Worm (Caenorhabditis elegans) whole organism, L4 larva: ENCODE results near the gene vit-6.
A peak's percentile ranks its signal among the peaks of the same experiment; 100 is the strongest.

Experiments
- F10B5.3 ChIP-seq: sonication (generic microtip); optimal IDR thresholded peaks from 2 replicates; lab custom pipeline; 2016; ENCODE audit warnings: mild to moderate bottlenecking, missing genetic modification characterization, missing compliant biosample characterization
- F26F4.8 ChIP-seq: fragments of 200-800 bp; sonication (Bioruptor generic); conservative IDR thresholded peaks from 2 replicates; pipeline ENCODE4 v1.3.6; 2022; ENCODE audit warnings: missing genetic modification characterization, missing compliant biosample characterization
- F37D6.2 ChIP-seq: sonication (generic microtip); optimal IDR thresholded peaks from 2 replicates; lab custom pipeline; 2016; ENCODE audit warnings: mild to moderate bottlenecking, missing genetic modification characterization, missing compliant biosample characterization
- F49E8.2 ChIP-seq: sonication (generic microtip); optimal IDR thresholded peaks from 2 replicates; lab custom pipeline; 2016; ENCODE audit warnings: missing compliant biosample characterization, mild to moderate bottlenecking, missing genetic modification characterization, borderline replicate concordance
- T20F7.1 ChIP-seq: fragments of 200-800 bp; sonication (Bioruptor generic); optimal IDR thresholded peaks from 2 replicates; lab custom pipeline; 2018; ENCODE audit warnings: mild to moderate bottlenecking, missing genetic modification characterization, missing compliant biosample characterization
- Y48G9A.11 ChIP-seq: fragments of 200-800 bp; sonication (Bioruptor generic); IDR thresholded peaks from 2 replicates; pipeline ENCODE4 v1.3.6; 2022; ENCODE audit warnings: missing genetic modification reagents, missing genetic modification characterization, missing compliant biosample characterization
- Y5F2A.4 ChIP-seq: fragments of 200-800 bp; sonication (Bioruptor generic); optimal IDR thresholded peaks from 2 replicates; lab custom pipeline; 2018; ENCODE audit warnings: mild to moderate bottlenecking, missing genetic modification characterization, missing compliant biosample characterization
- aha-1 ChIP-seq: fragments of 150-350 bp; peaks from one replicate; lab custom pipeline; 2014; ENCODE audit warnings: missing biosample characterization, missing genetic modification characterization
- ceh-20 ChIP-seq: fragments of 200-800 bp; sonication (Bioruptor generic); IDR thresholded peaks from 2 replicates; pipeline ENCODE4 v1.3.6; 2022; ENCODE audit warnings: missing genetic modification reagents, missing genetic modification characterization, missing compliant biosample characterization
- ceh-44 ChIP-seq: fragments of 200-800 bp; sonication (Bioruptor generic); IDR thresholded peaks from 2 replicates; pipeline ENCODE4 v1.3.6; 2022; ENCODE audit warnings: missing genetic modification reagents, missing genetic modification characterization, missing compliant biosample characterization
- ceh-82 ChIP-seq: sonication (generic microtip); optimal IDR thresholded peaks from 2 replicates; lab custom pipeline; 2017; ENCODE audit warnings: missing biosample characterization, missing genetic modification characterization
- ces-1 ChIP-seq: fragments of 150-350 bp; sonication (generic microtip); optimal IDR thresholded peaks from 4 replicates; lab custom pipeline; 2014; ENCODE audit warnings: missing biosample characterization, missing genetic modification reagents, missing genetic modification characterization
- daf-12 ChIP-seq: fragments of 150-350 bp; optimal IDR thresholded peaks from 2 replicates; lab custom pipeline; 2014; ENCODE audit warnings: missing biosample characterization, missing genetic modification reagents, missing genetic modification characterization
- dmd-6 ChIP-seq: fragments of 200-800 bp; sonication (Bioruptor generic); IDR thresholded peaks from 2 replicates; pipeline ENCODE4 v1.3.6; 2022; ENCODE audit warnings: missing genetic modification reagents, missing genetic modification characterization, missing compliant biosample characterization
- dmd-8 ChIP-seq: fragments of 200-800 bp; sonication (Bioruptor generic); IDR thresholded peaks from 2 replicates; pipeline ENCODE4 v1.3.6; 2022; ENCODE audit warnings: missing genetic modification characterization, missing compliant biosample characterization
- dve-1 ChIP-seq: sonication (generic microtip); optimal IDR thresholded peaks from 2 replicates; lab custom pipeline; 2017; ENCODE audit warnings: antibody characterized with exemption, mild to moderate bottlenecking, missing genetic modification characterization, missing compliant biosample characterization; ENCODE audit not compliant: insufficient read depth
- egl-27 ChIP-seq: sonication (generic microtip); optimal IDR thresholded peaks from 3 replicates; lab custom pipeline; 2017; ENCODE audit warnings: missing biosample characterization, missing genetic modification reagents, missing genetic modification characterization
- fos-1 ChIP-seq: fragments of 150-350 bp; optimal IDR thresholded peaks from 2 replicates; lab custom pipeline; 2014; ENCODE audit warnings: missing biosample characterization, missing genetic modification characterization
- hlh-11 ChIP-seq: fragments of 200-800 bp; sonication (Bioruptor generic); optimal IDR thresholded peaks from 2 replicates; lab custom pipeline; 2018; ENCODE audit warnings: mild to moderate bottlenecking, missing genetic modification characterization, missing compliant biosample characterization
- hmg-1.1 ChIP-seq: fragments of 200-800 bp; sonication (Bioruptor generic); IDR thresholded peaks from 2 replicates; pipeline ENCODE4 v1.3.6; 2022; ENCODE audit warnings: missing genetic modification reagents, missing genetic modification characterization, missing compliant biosample characterization
- lim-7 ChIP-seq: fragments of 200-800 bp; sonication (Bioruptor generic); IDR thresholded peaks from 2 replicates; pipeline ENCODE4 v1.3.6; 2022; ENCODE audit warnings: missing genetic modification characterization, missing compliant biosample characterization
- lin-1 ChIP-seq: fragments of 200-800 bp; sonication (Bioruptor generic); IDR thresholded peaks from 2 replicates; pipeline ENCODE4 v1.3.6; 2022; ENCODE audit warnings: missing genetic modification reagents, missing genetic modification characterization, missing compliant biosample characterization
- lin-15B ChIP-seq: fragments of 150-350 bp; sonication (generic microtip); optimal IDR thresholded peaks from 3 replicates; lab custom pipeline; 2014; ENCODE audit warnings: missing biosample characterization, missing genetic modification characterization
- lin-38 ChIP-seq: fragments of 200-800 bp; sonication (Bioruptor generic); IDR thresholded peaks from 2 replicates; pipeline ENCODE4 v1.3.6; 2022; ENCODE audit warnings: missing genetic modification reagents, missing genetic modification characterization, missing compliant biosample characterization
- lin-39 ChIP-seq: fragments of 150-350 bp; optimal IDR thresholded peaks from 2 replicates; lab custom pipeline; 2014; ENCODE audit warnings: missing biosample characterization, missing genetic modification reagents, missing genetic modification characterization
- mdl-1 ChIP-seq, 2 experiments: fragments of 150-350 bp in 1 of 2; sonication (generic microtip) in 1 of 2; optimal IDR thresholded peaks; 2 replicates each; lab custom pipeline; 2014 to 2017; ENCODE audit warnings: missing biosample characterization in 2 of 2, missing genetic modification characterization in 2 of 2
- mep-1 ChIP-seq: fragments of 150-350 bp; sonication (generic microtip); optimal IDR thresholded peaks from 3 replicates; lab custom pipeline; 2014; ENCODE audit warnings: missing biosample characterization, missing genetic modification characterization
- mxl-2 ChIP-seq: fragments of 200-800 bp; sonication (Bioruptor generic); conservative IDR thresholded peaks from 2 replicates; pipeline ENCODE4 v1.3.6; 2022; ENCODE audit warnings: missing genetic modification reagents, missing genetic modification characterization, missing compliant biosample characterization
- nhr-111 ChIP-seq: fragments of 200-800 bp; sonication (Bioruptor generic); optimal IDR thresholded peaks from 2 replicates; lab custom pipeline; 2018; ENCODE audit warnings: mild to moderate bottlenecking, missing genetic modification characterization, missing compliant biosample characterization
- nhr-25 ChIP-seq: sonication (generic microtip); optimal IDR thresholded peaks from 2 replicates; lab custom pipeline; 2017; ENCODE audit warnings: missing genetic modification characterization, mild to moderate bottlenecking, missing compliant biosample characterization, antibody characterized with exemption, moderate library complexity, borderline replicate concordance; ENCODE audit not compliant: insufficient read depth
- nhr-28 ChIP-seq: fragments of 150-350 bp; optimal IDR thresholded peaks from 2 replicates; lab custom pipeline; 2014; ENCODE audit warnings: missing biosample characterization, missing genetic modification characterization
- nhr-48 ChIP-seq: sonication (generic microtip); optimal IDR thresholded peaks from 2 replicates; lab custom pipeline; 2016; ENCODE audit warnings: mild to moderate bottlenecking, missing genetic modification characterization, missing compliant biosample characterization
- nhr-6 ChIP-seq: fragments of 150-350 bp; optimal IDR thresholded peaks from 2 replicates; lab custom pipeline; 2014; ENCODE audit warnings: missing biosample characterization, missing genetic modification characterization
- nhr-76 ChIP-seq: fragments of 150-350 bp; optimal IDR thresholded peaks from 2 replicates; lab custom pipeline; 2014; ENCODE audit warnings: missing biosample characterization, missing genetic modification characterization
- nhr-77 ChIP-seq: fragments of 150-350 bp; optimal IDR thresholded peaks from 2 replicates; lab custom pipeline; 2014; ENCODE audit warnings: missing biosample characterization, missing genetic modification characterization
- php-3 ChIP-seq: fragments of 200-800 bp; sonication (Bioruptor generic); IDR thresholded peaks from 2 replicates; pipeline ENCODE4 v1.3.6; 2022; ENCODE audit warnings: missing genetic modification reagents, missing genetic modification characterization, missing compliant biosample characterization
- pqm-1 ChIP-seq: sonication (generic microtip); optimal IDR thresholded peaks from 2 replicates; lab custom pipeline; 2017; ENCODE audit warnings: missing biosample characterization, missing genetic modification characterization
- saeg-2 ChIP-seq: fragments of 200-800 bp; sonication (Bioruptor generic); IDR thresholded peaks from 2 replicates; pipeline ENCODE4 v1.3.6; 2022; ENCODE audit warnings: missing genetic modification reagents, missing genetic modification characterization, missing compliant biosample characterization
- skn-1 ChIP-seq: fragments of 150-350 bp; optimal IDR thresholded peaks from 2 replicates; lab custom pipeline; 2014; ENCODE audit warnings: missing biosample characterization, missing genetic modification characterization
- spr-3 ChIP-seq: fragments of 200-800 bp; sonication (Bioruptor generic); optimal IDR thresholded peaks from 2 replicates; lab custom pipeline; 2018; ENCODE audit warnings: mild to moderate bottlenecking, missing genetic modification characterization, missing compliant biosample characterization
- unc-39 ChIP-seq: sonication (generic microtip); optimal IDR thresholded peaks from 2 replicates; lab custom pipeline; 2017; ENCODE audit warnings: missing biosample characterization, missing genetic modification characterization
- vab-7 ChIP-seq: fragments of 200-800 bp; sonication (Bioruptor generic); IDR thresholded peaks from 2 replicates; pipeline ENCODE4 v1.3.6; 2022; ENCODE audit warnings: missing genetic modification reagents, missing genetic modification characterization, missing compliant biosample characterization
- zag-1 ChIP-seq: fragments of 150-350 bp; optimal IDR thresholded peaks from 2 replicates; lab custom pipeline; 2014; ENCODE audit warnings: missing biosample characterization, missing genetic modification characterization
- zip-2 ChIP-seq: fragments of 150-350 bp; optimal IDR thresholded peaks from 2 replicates; lab custom pipeline; 2014; ENCODE audit warnings: missing biosample characterization, missing genetic modification characterization

The vit-6 gene

DNA sequence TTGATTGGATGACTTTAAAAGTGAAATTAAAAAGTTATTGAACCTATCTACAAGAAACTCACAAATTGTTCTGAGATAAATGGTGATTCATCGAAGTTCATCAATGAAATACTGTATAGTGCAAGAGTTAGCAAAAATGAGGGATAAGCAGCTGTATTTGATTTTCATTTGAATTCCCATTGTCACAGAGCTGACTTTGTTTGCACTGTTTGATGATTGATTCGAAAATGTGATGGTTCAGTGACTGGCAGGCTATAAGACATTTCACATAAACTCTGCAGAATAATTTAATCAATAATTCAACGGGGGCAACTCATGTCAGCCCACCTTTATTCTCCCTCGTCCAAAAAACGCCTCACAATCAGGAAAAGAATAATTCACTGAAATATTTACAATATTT, 17.4 kb upstream of the vit-6 start, which contains the start of gene T09A12.8:
TSS of gene T09A12.8 (minus strand) at position 101 of the 400 bp plus-strand sequence.
- TF ChIP-seq ceh-20 (no peak), dve-1 (tag; lab: Kevin White, UChicago) (no peak), unc-39 (tag; lab: Kevin White, UChicago) (no peak), zip-2 (no peak), nhr-25 (tag; lab: Kevin White, UChicago) (no peak), nhr-28 (tag; lab: Kevin White, UChicago) (no peak), fos-1 (tag; lab: Kevin White, UChicago) (no peak), F49E8.2 (no peak)

DNA sequence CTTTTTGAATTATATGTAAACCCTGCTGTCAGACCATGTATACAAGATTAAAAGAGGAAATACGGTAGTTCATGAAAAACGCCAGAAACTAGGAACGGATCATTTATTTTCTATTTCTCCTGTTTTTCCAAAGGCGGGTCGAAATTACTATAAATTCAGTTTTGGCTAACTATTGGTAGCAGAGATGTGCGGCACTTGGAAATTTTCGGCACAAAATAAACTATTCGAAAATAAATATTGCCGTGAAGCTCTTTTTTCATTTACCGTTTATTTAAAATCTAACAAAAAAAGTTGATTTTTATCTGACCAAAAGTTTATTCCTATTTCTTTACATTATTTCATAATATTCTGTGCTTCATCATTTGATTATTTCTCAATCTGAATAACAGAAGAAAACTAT, 16.8 kb upstream of the vit-6 start, which contains the start of gene T09A12.1:
TSS of gene T09A12.1 (plus strand) at position 301 of the 400 bp plus-strand sequence.
- no peak for TF ChIP-seq nhr-48
- no peak for TF ChIP-seq daf-12 (tag; lab: Kevin White, UChicago)
- no peak for TF ChIP-seq lin-1 (GFP tag; lab: Robert Waterston, UW)
- no peak for TF ChIP-seq F26F4.8 (GFP tag; lab: Robert Waterston, UW)

DNA sequence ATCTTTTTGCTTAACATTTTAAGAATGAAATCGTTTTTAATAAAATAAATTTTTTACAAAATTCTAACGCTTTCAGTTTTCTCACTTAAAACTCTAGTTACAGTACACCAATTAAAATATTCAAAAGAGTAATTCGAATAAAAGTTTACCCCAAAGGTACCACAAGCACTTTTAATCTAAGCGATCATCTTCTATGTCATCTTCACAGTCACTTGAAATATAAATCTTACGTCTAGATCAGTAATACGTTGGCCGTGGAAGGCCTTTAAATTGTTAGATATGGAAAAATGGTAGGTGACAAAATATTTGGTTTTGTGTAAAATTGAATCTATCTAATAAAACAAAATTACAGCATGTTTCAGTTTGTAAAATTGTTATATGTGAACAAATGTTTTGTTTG, 13.6 kb upstream of the vit-6 start:
- TF ChIP-seq lin-39 (tag; lab: Kevin White, UChicago) (no peak), ceh-82 (tag; lab: Kevin White, UChicago) (no peak), nhr-6 (no peak), nhr-111 (GFP tag; lab: Kevin White, UChicago) (no peak), aha-1 (peak; percentile 31), zag-1 (no peak), dmd-8 (GFP tag; lab: Robert Waterston, UW) (no peak)

- peak; percentile 38 for TF ChIP-seq nhr-28 (tag; lab: Kevin White, UChicago)
- no peak for TF ChIP-seq ceh-44 (GFP tag; lab: Robert Waterston, UW)
- peak; percentile 29 for TF ChIP-seq pqm-1
- peak; percentile 21 for TF ChIP-seq hlh-11 (tag; lab: Kevin White, UChicago)
- TF ChIP-seq mxl-2: no peak
- peak; percentile 6 for TF ChIP-seq nhr-77 (tag; lab: Kevin White, UChicago)
- TF ChIP-seq mep-1: peak; percentile 26
- peak in 1 of 2 experiments; percentile 45 for TF ChIP-seq mdl-1 (tag; optimal IDR thresholded peaks at IDR 0.05; lab: Kevin White, UChicago)
- TF ChIP-seq saeg-2 (GFP tag; lab: Robert Waterston, UW): no peak
- TF ChIP-seq dmd-6: peak; percentile 75
- peak; percentile 69 for TF ChIP-seq dve-1 (tag; lab: Kevin White, UChicago)
These were observed 9.6 kb upstream of the vit-6 start for ce11 chrIV:8251346-8251745.

- TF ChIP-seq php-3 (GFP tag; lab: Robert Waterston, UW) (peak; percentile 84), hmg-1.1 (GFP tag; lab: Robert Waterston, UW) (peak; percentile 86), ceh-20 (peak; percentile 81; the same call in 1 of the 2 replicates), lim-7 (no peak; the same call in 1 of the 2 replicates), skn-1 (tag; lab: Kevin White, UChicago) (no peak), zip-2 (peak; percentile 25), nhr-76 (tag; lab: Kevin White, UChicago) (no peak), nhr-28 (tag; lab: Kevin White, UChicago) (peak; percentile 24), T20F7.1 (GFP tag; lab: Kevin White, UChicago) (peak; percentile 58), lin-15B (no peak), F49E8.2 (peak; percentile 74), F10B5.3 (tag; lab: Kevin White, UChicago) (peak; percentile 56), Y48G9A.11 (GFP tag; lab: Robert Waterston, UW) (peak; percentile 80), vab-7 (GFP tag; lab: Robert Waterston, UW) (peak; percentile 94), saeg-2 (GFP tag; lab: Robert Waterston, UW) (0 out of 2 replicates have a peak, but pooled peaks have one; percentile 54), daf-12 (tag; lab: Kevin White, UChicago) (no peak), lin-38 (GFP tag; lab: Robert Waterston, UW) (peak; percentile 83), egl-27 (tag; lab: Kevin White, UChicago) (no peak), spr-3 (GFP tag; lab: Kevin White, UChicago) (peak; percentile 58), F37D6.2 (peak; percentile 33), lin-1 (GFP tag; lab: Robert Waterston, UW) (peak; percentile 83; the same call in 1 of the 2 replicates), Y5F2A.4 (GFP tag; lab: Kevin White, UChicago) (peak; percentile 82), ces-1 (GFP tag; lab: Kevin White, UChicago) (no peak)
These were observed 8.1 kb upstream of the vit-6 start for ce11 chrIV:8252856-8253255.
